Fruit fly (Drosophila melanogaster) whole organism, adult: Measurements from ENCODE around the gene Amun.

Experiments used
- CG7101 ChIP-seq: fragments of 200-800 bp; sonication (Bioruptor generic); optimal IDR thresholded peaks from 2 replicates; lab custom pipeline; 2018; ENCODE audit warnings: missing biosample characterization, mild to moderate bottlenecking, missing genetic modification characterization, moderate library complexity
- Hr96 ChIP-seq: fragments of 200-800 bp; sonication (Bioruptor generic); optimal IDR thresholded peaks from 2 replicates; lab custom pipeline; 2016; ENCODE audit warnings: missing biosample characterization, missing genetic modification characterization
- kay ChIP-seq: fragments of 200-800 bp; sonication (Bioruptor generic); peaks from one replicate; lab custom pipeline; 2016; ENCODE audit warnings: missing biosample characterization, missing genetic modification characterization, borderline replicate concordance

DNA sequence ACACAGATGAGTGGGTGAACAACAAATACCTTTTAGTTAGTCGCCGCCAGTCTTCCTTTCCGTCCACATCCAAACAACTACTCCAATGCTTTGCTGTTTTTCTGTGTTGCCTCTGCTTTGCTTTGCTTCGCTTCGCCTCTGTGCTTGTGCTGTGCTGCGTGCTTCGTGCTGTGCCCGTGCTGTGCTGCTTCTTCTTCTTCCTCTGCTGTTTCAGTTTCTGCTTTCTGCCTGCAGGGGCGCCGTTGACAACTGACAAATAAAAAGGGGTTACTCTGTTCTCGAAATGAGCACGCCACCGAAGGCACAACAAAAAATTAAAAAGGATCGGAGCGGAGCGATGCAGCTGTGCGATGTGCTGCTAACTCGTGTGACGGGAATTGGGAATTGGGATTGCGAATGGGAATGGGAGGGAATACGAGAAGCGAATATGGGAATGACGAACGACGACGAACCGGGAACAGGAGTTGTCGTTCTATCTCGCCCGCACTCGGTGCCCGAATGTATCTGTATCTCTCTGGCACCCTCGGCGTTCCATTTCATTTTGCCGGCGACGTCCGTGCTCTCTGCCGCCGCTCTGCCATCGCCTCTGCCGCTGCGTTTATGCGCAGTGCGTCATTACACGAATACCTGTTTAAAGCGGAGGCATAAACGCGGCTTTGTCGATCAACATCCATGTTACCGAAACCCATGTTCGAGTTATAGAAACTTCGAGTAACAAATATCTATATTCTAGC, 669 bp downstream of the Amun start:
- TF ChIP-seq kay (GFP tag; lab: Kevin White, UChicago) (no peak), Hr96 (GFP tag; lab: Kevin White, UChicago) (no peak), CG7101 (tag; lab: Kevin White, UChicago) (peak; percentile 41)
